Worm (Caenorhabditis elegans): ENCODE data around the gene nep-10.

The nep-10 gene

ce11 chrII:3440641-3440926, 37.8 kb upstream of the nep-10 start, which contains the start of gene C16C8.17:
TSS of gene C16C8.17 (plus strand) at chrII:3440827.
- TF ChIP-seq tbx-2 (tag; optimal IDR thresholded peaks at IDR 0.05), result no peak
- TF ChIP-seq skn-1 (tag; optimal IDR thresholded peaks at IDR 0.05), result no peak
- no peak for TF ChIP-seq unc-62 (GFP tag; optimal IDR thresholded peaks at IDR 0.05)

DNA sequence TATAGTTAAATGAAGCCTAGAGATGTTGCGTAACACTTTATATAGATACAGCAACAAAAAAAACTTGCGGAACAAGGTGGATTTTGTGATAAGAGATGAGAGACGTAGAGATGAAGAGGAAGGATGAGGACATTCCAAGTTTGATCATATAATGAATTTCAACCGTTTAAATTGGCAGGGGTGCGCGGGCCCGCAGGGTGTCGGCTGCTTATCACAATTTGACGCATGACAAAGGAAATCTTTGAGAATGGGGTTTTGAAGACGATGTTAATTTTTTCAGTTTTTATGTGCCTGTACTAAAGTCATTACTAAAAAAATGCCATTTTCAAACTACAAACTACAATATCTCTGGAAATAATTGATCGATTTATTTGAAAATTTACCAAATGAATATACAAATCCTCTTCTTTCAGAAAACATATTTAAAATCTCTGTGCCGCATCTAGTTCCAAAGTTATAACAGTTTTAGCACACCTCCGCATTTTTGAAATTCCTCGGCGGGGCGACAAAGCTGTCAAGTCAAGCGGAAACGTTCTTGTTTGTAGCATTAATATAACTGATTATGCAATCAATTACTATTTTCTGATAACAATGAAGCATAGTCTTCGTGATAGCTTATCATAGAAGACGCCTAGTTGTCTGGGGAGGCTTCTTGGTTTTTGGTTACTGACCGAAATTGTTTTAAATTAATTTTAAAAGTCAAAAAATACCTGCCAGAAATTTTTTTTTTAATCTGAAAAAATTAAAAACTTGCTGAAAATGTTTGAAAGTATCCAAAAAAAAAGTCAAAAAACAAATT, 37.3 kb upstream of the nep-10 start:
- TF ChIP-seq pqm-1 (tag; optimal IDR thresholded peaks at IDR 0.05) (peak; percentile 57), elt-2 (tag; optimal IDR thresholded peaks at IDR 0.05) (peak; percentile 89), nhr-77 (tag; optimal IDR thresholded peaks at IDR 0.05) (no peak), snpc-4 (tag; optimal IDR thresholded peaks at IDR 0.05) (peak; percentile 57)

DNA sequence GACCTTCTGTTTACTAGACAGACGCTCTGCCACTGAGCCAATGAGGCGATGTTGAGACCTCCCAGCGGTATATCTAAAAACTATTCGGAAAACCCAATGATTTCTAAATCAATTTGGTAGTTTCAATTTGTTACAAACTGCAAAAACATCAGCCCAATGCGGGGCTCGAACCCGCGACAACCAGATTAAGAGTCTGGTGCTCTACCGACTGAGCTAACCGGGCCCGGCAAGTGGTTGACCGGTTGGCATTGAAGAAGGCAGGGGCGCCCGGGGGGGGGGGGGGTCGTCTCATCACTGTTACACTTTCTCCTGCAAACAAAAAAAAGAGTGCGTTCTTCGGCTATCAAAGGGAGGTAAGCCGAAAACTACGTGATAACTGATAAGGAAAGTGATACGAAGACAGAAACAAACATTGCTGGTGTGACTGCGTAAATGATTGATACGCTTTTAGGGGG, 36.5 kb upstream of the nep-10 start:
- no peak for TF ChIP-seq daf-12 (tag; optimal IDR thresholded peaks at IDR 0.05)
- TF ChIP-seq ztf-11 (tag; optimal IDR thresholded peaks at IDR 0.05), result no peak
- no peak for TF ChIP-seq hmg-11 (tag; optimal IDR thresholded peaks at IDR 0.05)
- TF ChIP-seq nhr-28 (tag; optimal IDR thresholded peaks at IDR 0.05), result no peak
- TF ChIP-seq unc-62 (GFP tag; optimal IDR thresholded peaks at IDR 0.05), result no peak
- TF ChIP-seq nhr-237 (tag; optimal IDR thresholded peaks at IDR 0.05), result no peak
- TF ChIP-seq lsy-12 (tag; optimal IDR thresholded peaks at IDR 0.05), result no peak
- TF ChIP-seq lin-39 (tag; optimal IDR thresholded peaks at IDR 0.05), result peak; percentile 56
- no peak for TF ChIP-seq tbx-2 (tag; optimal IDR thresholded peaks at IDR 0.05)
- peak; percentile 96 for TF ChIP-seq elt-2 (tag; optimal IDR thresholded peaks at IDR 0.05)
- no peak for TF ChIP-seq ceh-9 (tag; optimal IDR thresholded peaks at IDR 0.05)
- no peak for TF ChIP-seq ceh-82 (tag; optimal IDR thresholded peaks at IDR 0.05)
- no peak for TF ChIP-seq ZK546.5 (tag; optimal IDR thresholded peaks at IDR 0.05)
- no peak for TF ChIP-seq aly-2 (tag; optimal IDR thresholded peaks at IDR 0.05)
- TF ChIP-seq mml-1 (tag; optimal IDR thresholded peaks at IDR 0.05), result no peak
- no peak for TF ChIP-seq snpc-4 (tag; optimal IDR thresholded peaks at IDR 0.05)
- no peak for TF ChIP-seq egl-5 (tag; optimal IDR thresholded peaks at IDR 0.05)
- TF ChIP-seq skn-1 (tag; optimal IDR thresholded peaks at IDR 0.05), result no peak
- no peak for TF ChIP-seq pha-4 (tag; optimal IDR thresholded peaks at IDR 0.05)
- TF ChIP-seq fkh-10 (GFP tag; optimal IDR thresholded peaks at IDR 0.05), result no peak
- peak; percentile 69 for TF ChIP-seq pqm-1 (tag; optimal IDR thresholded peaks at IDR 0.05)
- no peak for TF ChIP-seq nhr-11 (tag; optimal IDR thresholded peaks at IDR 0.05)
- no peak for TF ChIP-seq jun-1 (tag; optimal IDR thresholded peaks at IDR 0.05)
- no peak for TF ChIP-seq lin-15B (tag; optimal IDR thresholded peaks at IDR 0.05)
- TF ChIP-seq ceh-28 (tag; optimal IDR thresholded peaks at IDR 0.05), result no peak
- no peak for TF ChIP-seq nhr-12 (tag; optimal IDR thresholded peaks at IDR 0.05)
- TF ChIP-seq nhr-67 (tag; optimal IDR thresholded peaks at IDR 0.05), result no peak
- no peak for TF ChIP-seq sea-2 (GFP tag; optimal IDR thresholded peaks at IDR 0.05)
- TF ChIP-seq unc-39 (tag; optimal IDR thresholded peaks at IDR 0.05), result no peak
- TF ChIP-seq ztf-4 (tag; optimal IDR thresholded peaks at IDR 0.05), result no peak
- TF ChIP-seq nfya-1 (tag; optimal IDR thresholded peaks at IDR 0.05; ENCODE audit: insufficient read depth), result peak; percentile 15
- TF ChIP-seq elt-3 (tag; optimal IDR thresholded peaks at IDR 0.05), result no peak
- no peak for TF ChIP-seq fos-1 (tag; optimal IDR thresholded peaks at IDR 0.05)
- TF ChIP-seq ama-1 (optimal IDR thresholded peaks at IDR 0.05), result no peak
- no peak for TF ChIP-seq nhr-76 (tag; optimal IDR thresholded peaks at IDR 0.05)

- TF ChIP-seq elt-1 (tag; optimal IDR thresholded peaks at IDR 0.05), result no peak
Measured at ce11 chrII:3438280-3438679, 35.5 kb upstream of the nep-10 start.

DNA sequence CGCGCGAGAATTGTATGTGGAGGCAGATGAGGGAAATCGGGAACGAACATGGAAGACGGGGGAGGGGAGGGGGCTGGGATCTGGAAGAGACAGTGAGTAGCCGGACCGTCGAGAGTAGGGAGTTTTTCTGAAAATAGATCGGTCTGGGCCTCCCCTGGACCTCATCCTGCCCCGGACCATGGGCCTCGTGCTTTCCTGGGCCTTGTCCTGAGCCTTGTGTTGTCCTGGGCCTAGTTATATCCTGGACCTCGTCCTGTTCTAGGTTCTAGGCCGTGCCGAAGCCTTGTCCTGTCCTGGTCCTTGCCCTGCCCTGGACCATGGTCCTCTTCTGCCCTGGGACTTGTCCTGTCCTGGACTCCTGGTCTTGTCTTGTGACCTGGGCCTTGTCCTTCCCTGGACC, 34.6 kb upstream of the nep-10 start:
- TF ChIP-seq snpc-4 (tag; optimal IDR thresholded peaks at IDR 0.05) (no peak), fos-1 (tag; optimal IDR thresholded peaks at IDR 0.05) (no peak), unc-62 (GFP tag; optimal IDR thresholded peaks at IDR 0.05) (no peak), ZK546.5 (tag; optimal IDR thresholded peaks at IDR 0.05) (no peak), lsy-12 (tag; optimal IDR thresholded peaks at IDR 0.05) (no peak), lin-39 (tag; optimal IDR thresholded peaks at IDR 0.05) (no peak), aly-2 (tag; optimal IDR thresholded peaks at IDR 0.05) (no peak), unc-39 (tag; optimal IDR thresholded peaks at IDR 0.05) (no peak), pha-4 (tag; optimal IDR thresholded peaks at IDR 0.05) (no peak), daf-12 (tag; optimal IDR thresholded peaks at IDR 0.05) (no peak), fkh-10 (GFP tag; optimal IDR thresholded peaks at IDR 0.05) (no peak)
